Worm (Caenorhabditis elegans) whole organism, early embryonic: ENCODE data around the gene cest-17.

Source experiments
- B0310.2 ChIP-seq: sonication (generic microtip); optimal IDR thresholded peaks from 2 replicates; lab custom pipeline; 2016; ENCODE audit warnings: mild to moderate bottlenecking, missing genetic modification characterization, missing compliant biosample characterization
- F13C5.2 ChIP-seq: sonication (generic microtip); optimal IDR thresholded peaks from 2 replicates; lab custom pipeline; 2017; ENCODE audit warnings: mild to moderate bottlenecking, missing genetic modification characterization, inconsistent platforms, missing compliant biosample characterization
- aly-1 ChIP-seq: sonication (generic microtip); optimal IDR thresholded peaks from 2 replicates; lab custom pipeline; 2016; ENCODE audit warnings: missing genetic modification characterization, missing compliant biosample characterization
- ama-1 ChIP-seq: fragments of 150-350 bp; optimal IDR thresholded peaks from 2 replicates; lab custom pipeline; 2014
- ceh-13 ChIP-seq: fragments of 200-800 bp; sonication (Bioruptor generic); optimal IDR thresholded peaks from 2 replicates; lab custom pipeline; 2018; ENCODE audit warnings: mild to moderate bottlenecking, missing genetic modification characterization, missing compliant biosample characterization
- ceh-36 ChIP-seq: sonication (generic microtip); optimal IDR thresholded peaks from 2 replicates; lab custom pipeline; 2016; ENCODE audit warnings: missing genetic modification characterization, inconsistent platforms, missing compliant biosample characterization
- ets-7 ChIP-seq: sonication (generic microtip); optimal IDR thresholded peaks from 2 replicates; lab custom pipeline; 2016; ENCODE audit warnings: missing genotype, missing genetic modification characterization, missing compliant biosample characterization
- flt-1 ChIP-seq: fragments of 200-800 bp; sonication (Bioruptor generic); IDR thresholded peaks from 2 replicates; pipeline ENCODE4 v1.3.6; 2022; ENCODE audit warnings: missing genetic modification characterization, missing compliant biosample characterization
- hmbx-1 ChIP-seq: sonication (generic microtip); optimal IDR thresholded peaks from 2 replicates; lab custom pipeline; 2016; ENCODE audit warnings: mild to moderate bottlenecking, missing genetic modification characterization, missing compliant biosample characterization
- hmg-4 ChIP-seq: fragments of 200-800 bp; sonication (Bioruptor generic); optimal IDR thresholded peaks from 2 replicates; lab custom pipeline; 2018; ENCODE audit warnings: mild to moderate bottlenecking, missing genetic modification characterization, missing compliant biosample characterization
- hnd-1 ChIP-seq: sonication (generic microtip); optimal IDR thresholded peaks from 2 replicates; lab custom pipeline; 2016; ENCODE audit warnings: missing genetic modification characterization, missing compliant biosample characterization
- pes-1 ChIP-seq: fragments of 200-800 bp; sonication (Bioruptor generic); IDR thresholded peaks from 2 replicates; pipeline ENCODE4 v1.3.6; 2022; ENCODE audit warnings: missing genetic modification reagents, missing genetic modification characterization, missing compliant biosample characterization
- scrt-1 ChIP-seq: fragments of 200-800 bp; sonication (Bioruptor generic); IDR thresholded peaks from 2 replicates; pipeline ENCODE4 v1.3.6; 2022; ENCODE audit warnings: missing genetic modification characterization, missing compliant biosample characterization
- sea-1 ChIP-seq: fragments of 200-800 bp; sonication (Bioruptor generic); conservative IDR thresholded peaks from 2 replicates; pipeline ENCODE4 v1.3.6; 2022; ENCODE audit warnings: missing genetic modification characterization, missing compliant biosample characterization
- tbx-11 ChIP-seq: fragments of 200-800 bp; sonication (Bioruptor generic); IDR thresholded peaks from 2 replicates; pipeline ENCODE4 v1.3.6; 2022; ENCODE audit warnings: missing genetic modification characterization, missing compliant biosample characterization
- tbx-37 ChIP-seq: fragments of 200-800 bp; sonication (Bioruptor generic); conservative IDR thresholded peaks from 2 replicates; pipeline ENCODE4 v1.3.6; 2022; ENCODE audit warnings: missing genetic modification reagents, missing genetic modification characterization, missing compliant biosample characterization
- tra-4 ChIP-seq: sonication (generic microtip); optimal IDR thresholded peaks from 2 replicates; lab custom pipeline; 2017; ENCODE audit warnings: missing genetic modification characterization, missing compliant biosample characterization

cest-17 gene

DNA sequence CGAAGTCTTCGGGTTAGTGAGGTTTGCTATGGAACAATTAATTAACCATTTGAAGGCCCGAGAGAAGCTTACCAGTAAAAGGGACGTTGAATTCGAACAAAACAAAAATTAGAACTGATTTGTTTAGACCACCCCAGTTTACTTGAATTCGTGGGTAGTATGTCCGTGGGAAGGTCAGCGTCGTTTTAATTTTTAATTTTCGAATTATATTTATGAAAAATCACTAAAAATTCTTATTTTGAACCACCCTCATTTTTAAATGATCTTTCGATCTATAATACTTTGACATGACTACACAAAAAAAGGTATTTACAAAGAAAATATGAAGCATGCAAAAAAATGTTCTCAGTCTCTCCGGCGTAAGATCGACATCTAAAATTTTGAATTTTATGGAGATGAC lies 42.3 kb downstream of the cest-17 start, which contains the start of gene C16D9.5:
TSS of gene C16D9.5 (minus strand) at position 101 of the 400 bp plus-strand sequence.
- TF ChIP-seq ceh-13 (GFP tag; lab: Kevin White, UChicago), result no peak
- TF ChIP-seq flt-1, result no peak
- TF ChIP-seq tra-4 (tag; lab: Kevin White, UChicago), result no peak
- no peak for TF ChIP-seq tbx-11
- no peak for TF ChIP-seq scrt-1 (GFP tag; lab: Robert Waterston, UW)
- TF ChIP-seq ets-7, result no peak
- TF ChIP-seq ama-1 (lab: Kevin White, UChicago), result no peak
- no peak for TF ChIP-seq sea-1 (GFP tag; lab: Robert Waterston, UW)
- no peak for TF ChIP-seq tbx-37
- no peak for TF ChIP-seq B0310.2 (tag; lab: Kevin White, UChicago)
- TF ChIP-seq hnd-1 (tag; lab: Kevin White, UChicago), result no peak
- TF ChIP-seq hmg-4 (GFP tag; lab: Kevin White, UChicago), result no peak
- TF ChIP-seq ceh-36 (tag; lab: Kevin White, UChicago), result no peak
- TF ChIP-seq F13C5.2 (tag; lab: Kevin White, UChicago), result no peak
- TF ChIP-seq aly-1 (tag; lab: Kevin White, UChicago), result no peak
- no peak for TF ChIP-seq hmbx-1 (tag; lab: Kevin White, UChicago)
- no peak for TF ChIP-seq pes-1 (GFP tag; lab: Robert Waterston, UW)

DNA sequence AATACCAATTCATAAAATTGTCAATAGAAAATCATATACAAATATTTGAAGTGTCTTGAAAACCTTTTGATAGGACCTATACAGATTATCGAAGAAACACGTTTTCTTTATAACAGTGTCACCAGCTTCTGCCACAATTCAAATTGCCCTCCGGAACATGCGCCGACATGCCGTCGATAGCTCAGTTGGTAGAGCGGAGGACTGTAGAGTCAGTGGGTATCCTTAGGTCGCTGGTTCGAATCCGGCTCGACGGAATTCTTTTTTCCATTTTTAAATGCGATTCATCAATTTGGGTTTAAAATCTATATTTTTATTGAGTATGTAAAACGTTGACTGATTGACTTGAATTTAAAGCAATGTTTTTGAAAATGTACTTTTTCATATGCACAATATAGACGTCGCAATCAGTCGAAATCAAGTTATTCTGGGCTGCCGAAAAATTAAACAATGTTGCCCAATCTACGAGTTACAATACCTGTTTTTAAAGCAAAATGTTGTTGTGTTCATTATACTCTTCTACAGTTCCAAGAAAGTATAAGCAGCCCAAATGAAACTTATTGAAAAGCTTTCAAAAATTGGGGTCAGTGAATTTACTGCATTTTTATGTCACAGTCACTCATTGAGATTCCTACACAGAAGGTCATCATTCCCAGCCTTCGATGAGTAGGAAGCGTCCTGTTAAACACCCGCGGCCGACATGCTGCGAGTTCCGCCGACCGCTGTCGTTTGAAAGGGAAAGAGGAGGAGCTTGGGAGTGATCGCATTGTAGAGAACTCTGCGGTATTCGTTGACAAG lies 44.4 kb downstream of the cest-17 start:
- TF ChIP-seq ceh-13 (GFP tag; lab: Kevin White, UChicago), result no peak
- TF ChIP-seq B0310.2 (tag; lab: Kevin White, UChicago), result no peak
- peak; percentile 48 for TF ChIP-seq ama-1 (lab: Kevin White, UChicago)
- no peak for TF ChIP-seq tbx-37

DNA sequence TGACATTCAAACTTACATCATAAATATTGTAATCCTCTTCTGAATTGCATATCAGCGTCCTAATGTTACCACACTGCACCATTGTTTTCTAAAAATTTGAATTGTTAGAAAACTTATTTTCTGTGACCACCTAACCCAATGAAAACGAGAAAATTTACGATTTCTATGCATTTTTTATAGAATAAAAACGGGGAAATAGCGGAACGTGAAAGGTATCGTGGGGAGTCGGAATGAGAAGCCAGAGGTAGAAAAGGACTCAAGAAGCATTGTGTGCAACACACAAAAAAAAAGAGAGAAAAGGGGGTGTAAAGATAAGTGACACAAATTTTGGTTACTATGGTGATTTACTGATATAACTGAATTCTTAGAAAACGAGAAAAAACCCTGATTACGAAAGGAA lies 47.1 kb downstream of the cest-17 start, which contains the start of gene C16D9.6:
TSS of gene C16D9.6 (minus strand) at position 101 of the 400 bp plus-strand sequence.
- TF ChIP-seq aly-1 (tag; lab: Kevin White, UChicago) (no peak), F13C5.2 (tag; lab: Kevin White, UChicago) (no peak), ets-7 (no peak), pes-1 (GFP tag; lab: Robert Waterston, UW) (no peak), tbx-37 (no peak), hnd-1 (tag; lab: Kevin White, UChicago) (no peak), hmg-4 (GFP tag; lab: Kevin White, UChicago) (no peak), sea-1 (GFP tag; lab: Robert Waterston, UW) (no peak), ceh-36 (tag; lab: Kevin White, UChicago) (no peak)

DNA sequence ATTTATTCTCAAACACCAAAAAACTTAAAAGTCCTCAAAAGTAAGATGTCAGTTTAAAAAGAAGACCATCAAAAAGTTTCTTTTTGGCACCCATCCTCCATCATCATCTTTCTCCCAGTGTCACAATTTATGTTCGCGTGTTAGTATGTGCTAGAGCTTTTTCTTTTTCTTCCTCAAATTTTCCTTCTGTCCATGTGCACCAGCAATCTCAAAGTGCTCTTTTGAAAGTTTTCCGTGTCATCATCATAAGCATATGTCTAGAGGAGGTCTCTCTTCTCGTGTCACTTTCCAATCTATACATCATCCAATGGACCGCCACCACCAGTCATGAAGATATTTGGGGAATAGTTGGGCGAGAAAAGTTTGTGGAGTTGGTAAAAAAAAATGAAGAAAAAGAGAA lies 47.9 kb downstream of the cest-17 start:
- TF ChIP-seq flt-1 (no peak), hmbx-1 (tag; lab: Kevin White, UChicago) (no peak), scrt-1 (GFP tag; lab: Robert Waterston, UW) (no peak), pes-1 (GFP tag; lab: Robert Waterston, UW) (no peak), ama-1 (lab: Kevin White, UChicago) (no peak), hnd-1 (tag; lab: Kevin White, UChicago) (no peak), tbx-11 (no peak), sea-1 (GFP tag; lab: Robert Waterston, UW) (no peak), ceh-36 (tag; lab: Kevin White, UChicago) (no peak)

DNA sequence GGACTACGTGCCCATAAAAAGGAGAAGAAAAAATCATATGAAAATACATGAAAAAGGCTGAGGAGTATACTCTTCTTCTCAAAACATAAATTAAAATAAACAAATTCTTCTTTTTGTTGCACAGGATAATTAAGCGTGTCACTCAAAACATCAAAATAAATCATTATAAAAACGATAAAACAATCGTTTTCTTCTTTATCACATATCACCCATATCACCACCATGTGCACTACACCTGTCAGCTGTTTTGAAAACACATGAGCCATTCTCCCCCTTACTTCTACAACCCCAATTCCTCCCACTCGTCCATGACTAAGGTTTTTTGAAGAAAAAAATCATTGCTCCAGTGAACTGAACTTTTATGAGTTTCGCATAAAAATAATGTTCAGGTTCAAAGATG lies 49.4 kb downstream of the cest-17 start:
- TF ChIP-seq B0310.2 (tag; lab: Kevin White, UChicago) (no peak), pes-1 (GFP tag; lab: Robert Waterston, UW) (no peak), flt-1 (no peak), F13C5.2 (tag; lab: Kevin White, UChicago) (no peak), ceh-13 (GFP tag; lab: Kevin White, UChicago) (no peak), hmg-4 (GFP tag; lab: Kevin White, UChicago) (no peak), ama-1 (lab: Kevin White, UChicago) (no peak), aly-1 (tag; lab: Kevin White, UChicago) (no peak), ets-7 (no peak), hnd-1 (tag; lab: Kevin White, UChicago) (no peak), hmbx-1 (tag; lab: Kevin White, UChicago) (no peak)

DNA sequence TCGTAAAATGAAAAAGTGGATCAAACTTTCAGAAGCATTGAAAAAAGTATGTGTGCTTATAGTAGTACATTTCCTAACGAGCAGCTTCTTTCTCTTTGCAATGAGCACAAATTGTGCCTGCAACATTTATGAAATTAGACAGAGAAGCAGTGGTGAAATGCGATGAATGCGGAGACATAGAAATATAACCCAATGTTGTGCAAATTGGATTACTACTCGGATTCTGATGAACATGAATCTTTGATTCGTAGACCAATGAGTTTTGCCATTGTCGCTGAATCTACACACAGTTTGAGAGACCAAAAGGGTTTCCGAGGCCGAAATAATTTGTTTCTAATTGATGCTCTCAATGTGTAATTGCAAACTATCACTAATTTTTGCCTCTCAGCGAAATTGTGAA lies 50.8 kb downstream of the cest-17 start:
- TF ChIP-seq flt-1, result no peak
- TF ChIP-seq ets-7, result no peak
- TF ChIP-seq tra-4 (tag; lab: Kevin White, UChicago), result no peak
- TF ChIP-seq sea-1 (GFP tag; lab: Robert Waterston, UW), result no peak
- TF ChIP-seq tbx-37, result no peak
- TF ChIP-seq hmg-4 (GFP tag; lab: Kevin White, UChicago), result no peak
- no peak for TF ChIP-seq tbx-11
- TF ChIP-seq ama-1 (lab: Kevin White, UChicago), result no peak
- no peak for TF ChIP-seq hmbx-1 (tag; lab: Kevin White, UChicago)
- no peak for TF ChIP-seq B0310.2 (tag; lab: Kevin White, UChicago)

DNA sequence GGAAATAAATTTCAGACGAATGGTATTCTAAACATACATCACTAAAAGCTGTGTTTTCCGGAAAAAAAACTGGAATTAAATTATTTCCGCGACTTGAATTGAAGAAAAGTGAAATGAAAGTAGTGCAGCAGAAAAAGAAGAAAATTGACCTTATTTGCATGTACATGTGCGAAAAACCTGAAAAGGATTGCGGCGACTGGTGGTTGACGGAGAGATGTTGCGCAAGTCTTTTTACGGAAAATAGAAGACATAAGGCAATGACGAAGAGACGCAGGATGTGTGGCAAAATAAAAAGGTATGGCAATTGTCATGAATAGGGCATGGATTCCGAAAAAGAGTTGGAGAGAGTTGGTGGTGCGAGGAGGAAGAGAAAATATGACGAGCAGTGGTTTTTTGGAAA lies 51.8 kb downstream of the cest-17 start:
- TF ChIP-seq scrt-1 (GFP tag; lab: Robert Waterston, UW) (no peak), aly-1 (tag; lab: Kevin White, UChicago) (no peak), hmg-4 (GFP tag; lab: Kevin White, UChicago) (no peak), ceh-36 (tag; lab: Kevin White, UChicago) (no peak), B0310.2 (tag; lab: Kevin White, UChicago) (no peak), tbx-37 (no peak), ceh-13 (GFP tag; lab: Kevin White, UChicago) (no peak), sea-1 (GFP tag; lab: Robert Waterston, UW) (no peak), tra-4 (tag; lab: Kevin White, UChicago) (no peak), ama-1 (lab: Kevin White, UChicago) (no peak), ets-7 (no peak), tbx-11 (no peak), hnd-1 (tag; lab: Kevin White, UChicago) (no peak), hmbx-1 (tag; lab: Kevin White, UChicago) (no peak), pes-1 (GFP tag; lab: Robert Waterston, UW) (no peak), flt-1 (no peak), F13C5.2 (tag; lab: Kevin White, UChicago) (no peak)
